Fruit fly (Drosophila melanogaster): Measurements from ENCODE around the gene CHMP2B.

dm6 chr3L:5178903-5179302, 39.5 kb downstream of the CHMP2B start:
- TF ChIP-seq pita (GFP tag; optimal IDR thresholded peaks at IDR 0.05), result no peak
- no peak for TF ChIP-seq CG7987 (GFP tag; optimal IDR thresholded peaks at IDR 0.05)
- no peak for TF ChIP-seq ap (GFP tag; IDR thresholded peaks at IDR 0.05)
- no peak for TF ChIP-seq CG43689 (GFP tag; IDR thresholded peaks at IDR 0.05)
- TF ChIP-seq psq (GFP tag; optimal IDR thresholded peaks at IDR 0.05), result no peak

All from whole organism, embryonic.